Fruit fly (Drosophila melanogaster) whole organism, prepupa: Measurements from ENCODE around the gene CG43218.

Experiments used
- CG10631 ChIP-seq: fragments of 200-800 bp; sonication (Bioruptor generic); optimal IDR thresholded peaks from 2 replicates; lab custom pipeline; 2016; ENCODE audit warnings: missing biosample characterization, missing genetic modification characterization
- CG1621 ChIP-seq: fragments of 200-800 bp; sonication (Bioruptor generic); optimal IDR thresholded peaks from 3 replicates; lab custom pipeline; 2018; ENCODE audit warnings: missing biosample characterization, mild to moderate bottlenecking, missing genetic modification characterization
- CG31627 ChIP-seq: fragments of 200-800 bp; sonication (Bioruptor generic); optimal IDR thresholded peaks from 3 replicates; lab custom pipeline; 2016; ENCODE audit warnings: missing biosample characterization, missing genetic modification characterization
- CG34406 ChIP-seq: fragments of 200-800 bp; sonication (Bioruptor generic); optimal IDR thresholded peaks from 3 replicates; lab custom pipeline; 2016; ENCODE audit warnings: missing biosample characterization, missing genetic modification characterization
- Gug ChIP-seq: fragments of 200-800 bp; sonication (Bioruptor generic); IDR thresholded peaks from 2 replicates; pipeline ENCODE4 v1.3.6; 2022; ENCODE audit warnings: missing biosample characterization, missing genetic modification characterization
- Hr39 ChIP-seq: fragments of 200-800 bp; sonication (Bioruptor generic); optimal IDR thresholded peaks from 2 replicates; lab custom pipeline; 2016; ENCODE audit warnings: missing biosample characterization, missing genetic modification characterization
- Met ChIP-seq: fragments of 200-800 bp; sonication (Bioruptor generic); optimal IDR thresholded peaks from 3 replicates; lab custom pipeline; 2016; ENCODE audit warnings: missing biosample characterization, missing genetic modification characterization
- OdsH ChIP-seq: fragments of 200-800 bp; sonication (Bioruptor generic); optimal IDR thresholded peaks from 3 replicates; lab custom pipeline; 2016; ENCODE audit warnings: missing biosample characterization, missing genetic modification characterization
- fkh ChIP-seq: fragments of 200-800 bp; sonication (Bioruptor generic); optimal IDR thresholded peaks from 3 replicates; lab custom pipeline; 2017; ENCODE audit warnings: missing biosample characterization, mild to moderate bottlenecking, missing genetic modification characterization, moderate library complexity

DNA sequence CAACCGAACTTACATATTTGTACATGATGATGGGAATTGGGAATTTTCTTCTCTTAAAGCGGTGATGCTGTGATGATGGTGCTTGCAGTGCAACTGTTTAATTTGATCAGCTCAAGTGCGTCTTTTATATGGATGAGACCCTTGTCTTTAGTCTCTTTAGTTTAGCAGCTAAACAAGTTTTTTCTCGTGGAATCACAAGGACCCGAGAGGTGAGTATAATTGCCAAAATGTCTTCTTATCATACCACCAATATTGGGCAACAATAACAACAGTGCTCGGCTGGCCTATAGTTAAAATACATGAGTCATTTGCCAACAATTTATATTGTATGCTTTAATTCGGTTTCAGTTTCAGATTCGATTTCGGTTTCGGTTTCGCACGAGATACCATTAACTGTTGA is 39.9 kb downstream of the CG43218 start, which contains the start of gene Edg78E:
- no peak for TF ChIP-seq Hr39
- TF ChIP-seq CG31627 = no peak
- no peak for TF ChIP-seq CG34406 (GFP tag; lab: Kevin White, UChicago)
- TF ChIP-seq Met (GFP tag; lab: Kevin White, UChicago) = no peak
- TF ChIP-seq fkh (GFP tag; lab: Kevin White, UChicago) = no peak
- TF ChIP-seq CG10631 (GFP tag; lab: Kevin White, UChicago) = no peak
- TF ChIP-seq OdsH (GFP tag; lab: Kevin White, UChicago) = no peak
- TF ChIP-seq Gug (GFP tag; lab: Robert Waterston, UW) = no peak
- no peak for TF ChIP-seq CG1621 (tag; lab: Kevin White, UChicago)
